Worm (Caenorhabditis elegans): ENCODE measurements around the gene T26H8.4.

DNA sequence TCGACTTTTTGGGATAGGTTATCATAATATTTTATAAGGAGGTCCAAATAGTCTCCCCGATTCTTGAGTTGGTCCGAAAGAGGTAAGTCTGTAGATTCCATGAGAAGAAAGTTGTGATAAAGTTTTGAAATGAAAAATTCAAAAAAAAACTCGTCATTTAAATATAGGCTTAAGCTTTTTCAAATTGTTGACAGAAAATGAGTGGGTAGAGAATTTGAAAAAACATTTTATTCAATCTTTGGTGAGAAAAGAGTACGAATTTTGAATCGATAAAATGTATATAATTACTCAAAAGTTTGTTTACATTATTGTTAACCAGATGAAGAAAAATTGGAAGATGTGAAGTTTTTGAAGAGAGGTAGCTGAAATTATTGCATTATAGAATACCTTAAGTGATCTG lies 1.1 kb downstream of the T26H8.4 start, which contains the start of gene T26H8.5:
- TF ChIP-seq him-1 (tag; optimal IDR thresholded peaks at IDR 0.05) (no peak), dao-5 (tag; optimal IDR thresholded peaks at IDR 0.05) (no peak), W03F9.2 (tag; optimal IDR thresholded peaks at IDR 0.05) (no peak)
